Worm (Caenorhabditis elegans) whole organism, L4/young adult: Measurements from ENCODE around the gene mam-2.

Source experiments
- dao-5 ChIP-seq: sonication (generic microtip); optimal IDR thresholded peaks from 2 replicates; lab custom pipeline; 2016; ENCODE audit warnings: missing genotype, missing genetic modification characterization, moderate library complexity, missing compliant biosample characterization
- him-1 ChIP-seq: sonication (generic microtip); optimal IDR thresholded peaks from 2 replicates; lab custom pipeline; 2016; ENCODE audit warnings: missing genotype, missing genetic modification reagents, missing genetic modification characterization, missing compliant biosample characterization

- TF ChIP-seq him-1 (no peak), dao-5 (no peak)
Measured at ce11 chrIV:9963945-9964344, 19.1 kb upstream of the mam-2 start, which contains the start of gene T13H10.2.
